Worm (Caenorhabditis elegans): ENCODE data around the gene ech-8.

ce11 chrIV:10273360-10273759, 34.4 kb upstream of the ech-8 start:
- no peak for TF ChIP-seq F10B5.3 (tag; optimal IDR thresholded peaks at IDR 0.05)
- TF ChIP-seq D1046.2 (GFP tag; IDR thresholded peaks at IDR 0.05) = no peak
- no peak for TF ChIP-seq egl-43 (GFP tag; IDR thresholded peaks at IDR 0.05)
- TF ChIP-seq mdt-29 (GFP tag; IDR thresholded peaks at IDR 0.05) = no peak
- TF ChIP-seq madf-5 (GFP tag; IDR thresholded peaks at IDR 0.05) = no peak
- TF ChIP-seq zag-1 (tag; optimal IDR thresholded peaks at IDR 0.05) = no peak
